Fruit fly (Drosophila melanogaster): Measurements from ENCODE around the gene CG33191.

CG33191 gene

DNA sequence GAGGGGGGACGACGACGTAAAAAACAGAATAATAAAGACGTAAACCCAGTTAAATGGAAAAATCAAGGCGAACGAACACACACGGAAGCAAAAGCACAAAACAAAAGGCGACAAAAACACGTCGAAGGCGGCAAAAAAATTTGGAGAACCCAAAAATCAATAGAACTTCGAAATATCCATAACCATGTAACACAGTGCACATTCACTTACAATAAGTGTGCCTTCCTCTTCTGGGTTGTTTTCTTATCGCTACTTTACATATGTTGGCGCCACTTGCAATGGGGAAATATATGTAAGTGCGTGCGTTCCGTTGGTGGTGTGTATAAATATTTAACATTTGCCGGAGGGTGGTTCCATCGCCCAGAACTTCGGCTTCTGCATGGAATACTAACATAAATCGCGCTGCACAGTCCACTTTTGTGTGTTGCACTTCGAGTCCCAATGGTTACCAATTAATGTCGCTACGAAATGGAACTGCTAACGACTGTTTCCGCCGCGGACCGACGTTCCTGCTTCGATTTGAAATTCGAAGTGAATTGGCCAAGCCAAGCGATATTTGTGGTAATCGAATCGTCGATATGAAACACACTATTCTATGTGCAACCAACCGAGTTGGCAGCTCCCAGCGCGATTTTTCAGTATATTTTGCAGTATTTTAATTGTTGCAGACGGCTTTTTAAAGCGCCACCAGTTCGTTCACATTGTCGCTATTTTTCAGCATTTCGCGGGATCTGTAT, 32.4 kb downstream of the CG33191 start, which contains the start of the genes CG9801 and Nasp:
TSS of gene CG9801 (minus strand) at position 542 of the 737 bp plus-strand sequence.
TSS of gene Nasp (plus strand) at position 665 of the 737 bp plus-strand sequence.
- TF ChIP-seq CG5204 (GFP tag; optimal IDR thresholded peaks at IDR 0.05): no peak
- peak; percentile 9 for TF ChIP-seq CG14711 (tag; optimal IDR thresholded peaks at IDR 0.05)
- TF ChIP-seq toe (GFP tag; optimal IDR thresholded peaks at IDR 0.05): no peak
- no peak for TF ChIP-seq kay (GFP tag; ENCODE audit: borderline replicate concordance)
- TF ChIP-seq CG11617 (GFP tag; optimal IDR thresholded peaks at IDR 0.05): no peak
- no peak for TF ChIP-seq CG33017 (tag; optimal IDR thresholded peaks at IDR 0.05)
- TF ChIP-seq ovo (GFP tag; optimal IDR thresholded peaks at IDR 0.05): no peak
- TF ChIP-seq Clk (GFP tag; optimal IDR thresholded peaks at IDR 0.05): no peak
- TF ChIP-seq CG12768 (GFP tag; optimal IDR thresholded peaks at IDR 0.05): peak; percentile 38
- no peak for TF ChIP-seq Hr96 (GFP tag; optimal IDR thresholded peaks at IDR 0.05)
- TF ChIP-seq tj (GFP tag; optimal IDR thresholded peaks at IDR 0.05): no peak
- TF ChIP-seq cnc (optimal IDR thresholded peaks at IDR 0.05): no peak
- TF ChIP-seq CG1620 (GFP tag; optimal IDR thresholded peaks at IDR 0.05): peak; percentile 28
- TF ChIP-seq cic (GFP tag; optimal IDR thresholded peaks at IDR 0.05): no peak
- peak; percentile 18 for TF ChIP-seq pad (GFP tag; optimal IDR thresholded peaks at IDR 0.05)
- TF ChIP-seq Crg-1 (GFP tag; optimal IDR thresholded peaks at IDR 0.05): peak; percentile 42
- no peak for TF ChIP-seq CG7045 (GFP tag; optimal IDR thresholded peaks at IDR 0.05)
- TF ChIP-seq Mnt (GFP tag; optimal IDR thresholded peaks at IDR 0.05): peak; percentile 19
- TF ChIP-seq bab1 (GFP tag; optimal IDR thresholded peaks at IDR 0.05): peak; percentile 57
- peak; percentile 30 for TF ChIP-seq CG7101 (tag; optimal IDR thresholded peaks at IDR 0.05)

DNA sequence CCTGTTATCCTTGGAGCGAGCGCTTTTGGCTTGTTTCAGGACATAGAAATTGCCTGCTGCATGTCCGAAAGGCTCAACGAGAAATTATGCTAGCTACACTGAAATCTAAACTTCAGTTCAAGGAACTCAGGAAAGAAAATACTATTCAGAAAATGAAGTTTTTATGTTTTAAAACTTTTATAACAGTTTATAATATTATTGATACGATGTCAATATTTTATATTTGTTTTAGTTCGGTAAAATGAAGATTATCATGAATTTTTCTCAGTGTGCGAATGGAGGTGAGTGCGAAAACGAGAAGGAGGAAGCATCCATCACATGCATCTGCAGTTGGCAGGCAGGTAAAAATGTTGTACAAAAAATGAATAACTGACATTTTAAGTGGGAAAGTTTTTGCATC, 33.4 kb downstream of the CG33191 start:
- TF ChIP-seq Hr96 (GFP tag; optimal IDR thresholded peaks at IDR 0.05): no peak
- no peak for TF ChIP-seq kay (GFP tag; ENCODE audit: borderline replicate concordance)
- TF ChIP-seq CG14711 (tag; optimal IDR thresholded peaks at IDR 0.05): peak; percentile 54
- peak; percentile 38 for TF ChIP-seq CG5204 (GFP tag; optimal IDR thresholded peaks at IDR 0.05)
- peak; percentile 47 for TF ChIP-seq ovo (GFP tag; optimal IDR thresholded peaks at IDR 0.05)
- peak; percentile 34 for TF ChIP-seq CG7101 (tag; optimal IDR thresholded peaks at IDR 0.05)
- TF ChIP-seq CG7045 (GFP tag; optimal IDR thresholded peaks at IDR 0.05): no peak
- no peak for TF ChIP-seq pad (GFP tag; optimal IDR thresholded peaks at IDR 0.05)
- peak; percentile 73 for TF ChIP-seq bab1 (GFP tag; optimal IDR thresholded peaks at IDR 0.05)
- TF ChIP-seq cnc (optimal IDR thresholded peaks at IDR 0.05): no peak
- TF ChIP-seq CG33017 (tag; optimal IDR thresholded peaks at IDR 0.05): peak; percentile 63

- TF ChIP-seq ovo (GFP tag; optimal IDR thresholded peaks at IDR 0.05) (no peak), CG33017 (tag; optimal IDR thresholded peaks at IDR 0.05) (no peak), bab1 (GFP tag; optimal IDR thresholded peaks at IDR 0.05) (peak; percentile 66), Crg-1 (GFP tag; optimal IDR thresholded peaks at IDR 0.05) (no peak), CG7101 (tag; optimal IDR thresholded peaks at IDR 0.05) (peak; percentile 22), CG7045 (GFP tag; optimal IDR thresholded peaks at IDR 0.05) (no peak), cic (GFP tag; optimal IDR thresholded peaks at IDR 0.05) (no peak), CG12768 (GFP tag; optimal IDR thresholded peaks at IDR 0.05) (peak; percentile 22), tj (GFP tag; optimal IDR thresholded peaks at IDR 0.05) (no peak), kay (GFP tag; ENCODE audit: borderline replicate concordance) (no peak), toe (GFP tag; optimal IDR thresholded peaks at IDR 0.05) (no peak), CG5204 (GFP tag; optimal IDR thresholded peaks at IDR 0.05) (no peak), Mnt (GFP tag; optimal IDR thresholded peaks at IDR 0.05) (peak; percentile 3), CG11617 (GFP tag; optimal IDR thresholded peaks at IDR 0.05) (no peak), cnc (optimal IDR thresholded peaks at IDR 0.05) (no peak), Hr96 (GFP tag; optimal IDR thresholded peaks at IDR 0.05) (peak; percentile 20), CG1620 (GFP tag; optimal IDR thresholded peaks at IDR 0.05) (no peak), CG14711 (tag; optimal IDR thresholded peaks at IDR 0.05) (no peak), pad (GFP tag; optimal IDR thresholded peaks at IDR 0.05) (no peak), Clk (GFP tag; optimal IDR thresholded peaks at IDR 0.05) (no peak)
Observed at dm6 chr3R:8744198-8744597, 35.5 kb downstream of the CG33191 start.

- TF ChIP-seq cic (GFP tag; optimal IDR thresholded peaks at IDR 0.05): no peak
- no peak for TF ChIP-seq CG7101 (tag; optimal IDR thresholded peaks at IDR 0.05)
- no peak for TF ChIP-seq Hr96 (GFP tag; optimal IDR thresholded peaks at IDR 0.05)
- no peak for TF ChIP-seq toe (GFP tag; optimal IDR thresholded peaks at IDR 0.05)
- TF ChIP-seq ovo (GFP tag; optimal IDR thresholded peaks at IDR 0.05): no peak
- no peak for TF ChIP-seq Clk (GFP tag; optimal IDR thresholded peaks at IDR 0.05)
- TF ChIP-seq tj (GFP tag; optimal IDR thresholded peaks at IDR 0.05): no peak
- no peak for TF ChIP-seq pad (GFP tag; optimal IDR thresholded peaks at IDR 0.05)
- no peak for TF ChIP-seq CG14711 (tag; optimal IDR thresholded peaks at IDR 0.05)
- TF ChIP-seq bab1 (GFP tag; optimal IDR thresholded peaks at IDR 0.05): no peak
- TF ChIP-seq kay (GFP tag; ENCODE audit: borderline replicate concordance): no peak
Observed at dm6 chr3R:8742661-8743060, 37.1 kb downstream of the CG33191 start.

DNA sequence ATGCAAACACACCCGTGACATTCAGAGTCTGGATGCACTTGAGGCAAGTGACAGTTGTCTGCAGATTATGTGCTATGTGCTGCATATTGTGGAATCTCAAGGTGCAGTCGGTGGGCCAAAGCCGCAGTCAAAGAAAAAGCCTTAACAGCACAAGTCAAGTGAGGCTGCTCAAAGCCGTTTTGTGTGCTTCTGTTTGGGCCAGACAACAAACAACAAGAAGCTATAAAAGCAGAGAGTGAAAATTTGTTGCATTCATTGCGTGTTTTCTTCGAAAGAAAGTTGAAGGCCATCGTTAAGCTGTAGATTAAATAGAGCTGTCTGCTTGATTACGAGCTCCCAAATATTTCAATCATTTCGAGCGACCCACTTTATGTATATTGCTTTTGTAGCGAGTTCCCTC, 37.8 kb downstream of the CG33191 start:
- TF ChIP-seq CG12768 (GFP tag; optimal IDR thresholded peaks at IDR 0.05): no peak
- TF ChIP-seq tj (GFP tag; optimal IDR thresholded peaks at IDR 0.05): no peak
- TF ChIP-seq CG14711 (tag; optimal IDR thresholded peaks at IDR 0.05): no peak
- TF ChIP-seq kay (GFP tag; ENCODE audit: borderline replicate concordance): no peak
- no peak for TF ChIP-seq cic (GFP tag; optimal IDR thresholded peaks at IDR 0.05)
- no peak for TF ChIP-seq Mnt (GFP tag; optimal IDR thresholded peaks at IDR 0.05)
- no peak for TF ChIP-seq CG5204 (GFP tag; optimal IDR thresholded peaks at IDR 0.05)
- no peak for TF ChIP-seq CG11617 (GFP tag; optimal IDR thresholded peaks at IDR 0.05)
- no peak for TF ChIP-seq CG7045 (GFP tag; optimal IDR thresholded peaks at IDR 0.05)
- no peak for TF ChIP-seq bab1 (GFP tag; optimal IDR thresholded peaks at IDR 0.05)
- no peak for TF ChIP-seq CG1620 (GFP tag; optimal IDR thresholded peaks at IDR 0.05)
- TF ChIP-seq toe (GFP tag; optimal IDR thresholded peaks at IDR 0.05): no peak

DNA sequence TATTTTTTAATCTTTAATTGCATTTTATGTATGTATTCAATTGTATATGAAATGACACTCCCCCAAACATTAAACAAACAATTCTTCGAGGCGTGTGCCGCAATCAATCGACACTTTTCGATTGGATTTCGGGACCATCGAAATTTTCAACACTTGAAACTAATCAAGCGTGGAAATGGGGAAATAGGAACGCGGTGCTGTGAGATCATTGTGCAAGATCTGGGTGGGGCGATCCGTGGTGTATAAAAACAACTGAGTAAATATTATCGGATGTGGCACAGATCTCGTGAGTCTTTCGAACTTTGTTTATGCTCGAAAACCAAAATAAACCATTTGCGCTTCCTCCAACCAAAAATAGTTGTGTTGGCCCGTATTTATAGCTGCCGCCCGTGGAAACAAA, 38.5 kb downstream of the CG33191 start:
- TF ChIP-seq ovo (GFP tag; optimal IDR thresholded peaks at IDR 0.05) (no peak), CG33017 (tag; optimal IDR thresholded peaks at IDR 0.05) (no peak), CG7045 (GFP tag; optimal IDR thresholded peaks at IDR 0.05) (no peak), CG14711 (tag; optimal IDR thresholded peaks at IDR 0.05) (no peak), cnc (optimal IDR thresholded peaks at IDR 0.05) (no peak), CG1620 (GFP tag; optimal IDR thresholded peaks at IDR 0.05) (no peak), bab1 (GFP tag; optimal IDR thresholded peaks at IDR 0.05) (no peak), Crg-1 (GFP tag; optimal IDR thresholded peaks at IDR 0.05) (no peak), pad (GFP tag; optimal IDR thresholded peaks at IDR 0.05) (no peak), toe (GFP tag; optimal IDR thresholded peaks at IDR 0.05) (no peak), Mnt (GFP tag; optimal IDR thresholded peaks at IDR 0.05) (no peak), Hr96 (GFP tag; optimal IDR thresholded peaks at IDR 0.05) (no peak), CG7101 (tag; optimal IDR thresholded peaks at IDR 0.05) (no peak), Clk (GFP tag; optimal IDR thresholded peaks at IDR 0.05) (no peak), CG11617 (GFP tag; optimal IDR thresholded peaks at IDR 0.05) (no peak), kay (GFP tag; ENCODE audit: borderline replicate concordance) (no peak), cic (GFP tag; optimal IDR thresholded peaks at IDR 0.05) (no peak), tj (GFP tag; optimal IDR thresholded peaks at IDR 0.05) (no peak)

Data from whole organism, adult.